Fruit fly (Drosophila melanogaster) Kc167 (cell line): ENCODE results near the gene CG13996.

Experiments
- psq ChIP-seq: fragments of >200 bp; optimal IDR thresholded peaks from 2 replicates; lab custom pipeline; 2017; ENCODE audit warnings: missing external identifiers
- ttk ChIP-seq: sonication (Bioruptor generic); optimal IDR thresholded peaks from 2 replicates; lab custom pipeline; 2017; ENCODE audit warnings: missing external identifiers

DNA sequence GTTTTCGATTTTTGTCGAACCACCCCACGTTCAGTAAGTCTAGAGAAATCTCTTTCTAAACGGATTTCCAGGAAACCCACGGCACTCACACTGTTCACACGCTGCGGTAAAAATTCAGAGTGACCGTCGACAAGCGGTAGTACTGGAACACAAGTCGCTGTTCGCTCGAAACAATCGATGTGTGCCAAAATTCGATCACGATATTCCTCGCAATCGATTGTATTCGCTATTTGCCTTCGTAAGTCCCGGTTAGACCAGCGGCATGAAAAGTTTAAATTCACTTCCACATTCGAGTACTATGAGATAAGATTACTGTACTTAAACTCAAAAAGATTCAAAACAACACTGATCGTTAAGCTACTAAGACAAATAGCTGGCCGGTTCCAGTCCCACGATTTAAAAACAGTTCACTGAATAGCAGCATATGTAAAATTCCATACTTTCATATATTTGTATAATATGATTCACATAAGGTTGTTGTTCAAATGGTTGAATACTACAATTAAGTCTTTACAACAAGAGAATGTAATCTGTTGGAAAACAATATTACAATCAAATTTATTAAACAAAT lies 39.7 kb upstream of the CG13996 start, which contains the start of gene chic:
- TF ChIP-seq psq, result no peak
- TF ChIP-seq ttk, result no peak
